Worm (Caenorhabditis elegans): ENCODE results near the gene nkat-1.

nkat-1 gene

ce11 chrX:14127291-14127922, 12.5 kb downstream of the nkat-1 start, which contains the start of gene F28H6.4:
F28H6.4 (plus strand) TSS chrX:14127872.
- TF ChIP-seq F13C5.2 (tag; optimal IDR thresholded peaks at IDR 0.05) (peak; percentile 30), hmg-4 (GFP tag; optimal IDR thresholded peaks at IDR 0.05) (peak; percentile 62), ceh-13 (GFP tag; optimal IDR thresholded peaks at IDR 0.05) (no peak)

ce11 chrX:14125870-14126269, 14.1 kb downstream of the nkat-1 start, which contains the start of gene F28H6.6:
F28H6.6 (minus strand) TSS chrX:14125879.
- no peak for TF ChIP-seq ets-7 (tag; optimal IDR thresholded peaks at IDR 0.05)
- TF ChIP-seq aly-1 (tag; optimal IDR thresholded peaks at IDR 0.05), result no peak
- no peak for TF ChIP-seq hmg-4 (GFP tag; optimal IDR thresholded peaks at IDR 0.05)
- no peak for TF ChIP-seq ceh-36 (tag; optimal IDR thresholded peaks at IDR 0.05)
- TF ChIP-seq flt-1 (GFP tag; IDR thresholded peaks at IDR 0.05), result no peak

ce11 chrX:14118762-14119161, 21.2 kb downstream of the nkat-1 start:
- TF ChIP-seq B0310.2 (tag; optimal IDR thresholded peaks at IDR 0.05) (no peak), ceh-13 (GFP tag; optimal IDR thresholded peaks at IDR 0.05) (no peak), tbx-11 (GFP tag; IDR thresholded peaks at IDR 0.05) (no peak), flt-1 (GFP tag; IDR thresholded peaks at IDR 0.05) (no peak), ets-7 (tag; optimal IDR thresholded peaks at IDR 0.05) (no peak), tra-4 (tag; optimal IDR thresholded peaks at IDR 0.05) (no peak), aly-1 (tag; optimal IDR thresholded peaks at IDR 0.05) (no peak), pes-1 (GFP tag; IDR thresholded peaks at IDR 0.05) (no peak), hmg-4 (GFP tag; optimal IDR thresholded peaks at IDR 0.05) (no peak), sea-1 (GFP tag; conservative IDR thresholded peaks at IDR 0.05) (no peak), hnd-1 (tag; optimal IDR thresholded peaks at IDR 0.05) (no peak), tbx-37 (GFP tag; conservative IDR thresholded peaks at IDR 0.05) (no peak), hmbx-1 (tag; optimal IDR thresholded peaks at IDR 0.05) (no peak), scrt-1 (GFP tag; IDR thresholded peaks at IDR 0.05) (no peak), ceh-36 (tag; optimal IDR thresholded peaks at IDR 0.05) (no peak), ama-1 (optimal IDR thresholded peaks at IDR 0.05) (no peak), F13C5.2 (tag; optimal IDR thresholded peaks at IDR 0.05) (no peak)

- TF ChIP-seq aly-1 (tag; optimal IDR thresholded peaks at IDR 0.05) (peak; percentile 93), scrt-1 (GFP tag; IDR thresholded peaks at IDR 0.05) (peak; percentile 97), hnd-1 (tag; optimal IDR thresholded peaks at IDR 0.05) (peak; percentile 90), ceh-13 (GFP tag; optimal IDR thresholded peaks at IDR 0.05) (peak; percentile 95), ets-7 (tag; optimal IDR thresholded peaks at IDR 0.05) (peak; percentile 90), tbx-37 (GFP tag; conservative IDR thresholded peaks at IDR 0.05) (peak; percentile 98), ama-1 (optimal IDR thresholded peaks at IDR 0.05) (no peak), F13C5.2 (tag; optimal IDR thresholded peaks at IDR 0.05) (peak; percentile 95), ceh-36 (tag; optimal IDR thresholded peaks at IDR 0.05) (peak; percentile 95), sea-1 (GFP tag; conservative IDR thresholded peaks at IDR 0.05) (peak; percentile 95), B0310.2 (tag; optimal IDR thresholded peaks at IDR 0.05) (peak; percentile 93), hmg-4 (GFP tag; optimal IDR thresholded peaks at IDR 0.05) (peak; percentile 96), pes-1 (GFP tag; IDR thresholded peaks at IDR 0.05) (peak; percentile 98), hmbx-1 (tag; optimal IDR thresholded peaks at IDR 0.05) (peak; percentile 85), tra-4 (tag; optimal IDR thresholded peaks at IDR 0.05) (peak; percentile 87), tbx-11 (GFP tag; IDR thresholded peaks at IDR 0.05) (peak; percentile 96), flt-1 (GFP tag; IDR thresholded peaks at IDR 0.05) (peak; percentile 97)
Measured at ce11 chrX:14115480-14116161, 24.3 kb downstream of the nkat-1 start, which contains the start of gene F28H6.7. F28H6.7 (plus strand) TSS chrX:14116111.

- TF ChIP-seq F13C5.2 (tag; optimal IDR thresholded peaks at IDR 0.05), result no peak
- TF ChIP-seq aly-1 (tag; optimal IDR thresholded peaks at IDR 0.05), result no peak
- no peak for TF ChIP-seq ceh-36 (tag; optimal IDR thresholded peaks at IDR 0.05)
- TF ChIP-seq hnd-1 (tag; optimal IDR thresholded peaks at IDR 0.05), result no peak
- TF ChIP-seq tbx-37 (GFP tag; conservative IDR thresholded peaks at IDR 0.05), result no peak
- TF ChIP-seq ceh-13 (GFP tag; optimal IDR thresholded peaks at IDR 0.05), result no peak
- no peak for TF ChIP-seq tbx-11 (GFP tag; IDR thresholded peaks at IDR 0.05)
- no peak for TF ChIP-seq hmg-4 (GFP tag; optimal IDR thresholded peaks at IDR 0.05)
- no peak for TF ChIP-seq hmbx-1 (tag; optimal IDR thresholded peaks at IDR 0.05)
- no peak for TF ChIP-seq tra-4 (tag; optimal IDR thresholded peaks at IDR 0.05)
- TF ChIP-seq flt-1 (GFP tag; IDR thresholded peaks at IDR 0.05), result no peak
- TF ChIP-seq pes-1 (GFP tag; IDR thresholded peaks at IDR 0.05), result no peak
- no peak for TF ChIP-seq scrt-1 (GFP tag; IDR thresholded peaks at IDR 0.05)
- TF ChIP-seq ama-1 (optimal IDR thresholded peaks at IDR 0.05), result no peak
- TF ChIP-seq B0310.2 (tag; optimal IDR thresholded peaks at IDR 0.05), result no peak
- no peak for TF ChIP-seq sea-1 (GFP tag; conservative IDR thresholded peaks at IDR 0.05)
- no peak for TF ChIP-seq ets-7 (tag; optimal IDR thresholded peaks at IDR 0.05)
Measured at ce11 chrX:14113347-14113746, 26.6 kb downstream of the nkat-1 start, which contains the start of gene nhr-281. nhr-281 (minus strand) TSS chrX:14113447.

ce11 chrX:14108245-14108644, 31.7 kb downstream of the nkat-1 start, which contains the start of gene F16B12.7:
F16B12.7 (plus strand) TSS chrX:14108545.
- no peak for TF ChIP-seq ceh-13 (GFP tag; optimal IDR thresholded peaks at IDR 0.05)
- no peak for TF ChIP-seq flt-1 (GFP tag; IDR thresholded peaks at IDR 0.05)
- TF ChIP-seq tra-4 (tag; optimal IDR thresholded peaks at IDR 0.05), result no peak

- no peak for TF ChIP-seq ets-7 (tag; optimal IDR thresholded peaks at IDR 0.05)
- TF ChIP-seq tbx-37 (GFP tag; conservative IDR thresholded peaks at IDR 0.05), result no peak
- TF ChIP-seq pes-1 (GFP tag; IDR thresholded peaks at IDR 0.05), result no peak
- no peak for TF ChIP-seq hmg-4 (GFP tag; optimal IDR thresholded peaks at IDR 0.05)
- no peak for TF ChIP-seq sea-1 (GFP tag; conservative IDR thresholded peaks at IDR 0.05)
- no peak for TF ChIP-seq flt-1 (GFP tag; IDR thresholded peaks at IDR 0.05)
- no peak for TF ChIP-seq scrt-1 (GFP tag; IDR thresholded peaks at IDR 0.05)
- no peak for TF ChIP-seq ama-1 (optimal IDR thresholded peaks at IDR 0.05)
Measured at ce11 chrX:14102474-14102873, 37.5 kb downstream of the nkat-1 start.
